Worm (Caenorhabditis elegans) whole organism, L3 larva: ENCODE results near the gene Y75B8A.34.
"Not testable (repeated sequence)": the region's sequence is repeated elsewhere in the genome, so short reads cannot be mapped to it uniquely, and the experiment has no call there.

ENCODE experiments used
- ZK546.5 ChIP-seq: sonication (generic microtip); optimal IDR thresholded peaks from 2 replicates; lab custom pipeline; 2017; ENCODE audit warnings: missing biosample characterization, missing genetic modification characterization
- aly-2 ChIP-seq: fragments of 150-350 bp; optimal IDR thresholded peaks from 2 replicates; lab custom pipeline; 2014; ENCODE audit warnings: missing biosample characterization, missing genetic modification characterization
- ama-1 ChIP-seq: fragments of 150-350 bp; optimal IDR thresholded peaks from 2 replicates; lab custom pipeline; 2018
- ceh-16 ChIP-seq: sonication (generic microtip); optimal IDR thresholded peaks from 2 replicates; lab custom pipeline; 2017; ENCODE audit warnings: missing biosample characterization, missing genetic modification characterization
- ceh-28 ChIP-seq: fragments of 150-350 bp; optimal IDR thresholded peaks from 2 replicates; lab custom pipeline; 2014; ENCODE audit warnings: missing biosample characterization, missing genetic modification reagents, missing genetic modification characterization
- ceh-82 ChIP-seq: fragments of 150-350 bp; optimal IDR thresholded peaks from 2 replicates; lab custom pipeline; 2014; ENCODE audit warnings: missing biosample characterization, missing genetic modification characterization
- ceh-9 ChIP-seq: sonication (generic microtip); optimal IDR thresholded peaks from 2 replicates; lab custom pipeline; 2018; ENCODE audit warnings: missing biosample characterization, missing genetic modification characterization
- daf-12 ChIP-seq: fragments of 150-350 bp; optimal IDR thresholded peaks from 2 replicates; lab custom pipeline; 2014; ENCODE audit warnings: missing biosample characterization, missing genetic modification reagents, missing genetic modification characterization
- egl-27 ChIP-seq: sonication (generic microtip); optimal IDR thresholded peaks from 4 replicates; lab custom pipeline; 2017; ENCODE audit warnings: missing biosample characterization, missing genetic modification reagents, missing genetic modification characterization
- elt-2 ChIP-seq: sonication (generic microtip); optimal IDR thresholded peaks from 2 replicates; lab custom pipeline; 2016; ENCODE audit warnings: missing genetic modification reagents, mild to moderate bottlenecking, missing genetic modification characterization, missing compliant biosample characterization
- elt-3 ChIP-seq, 3 experiments: fragments of 150-350 bp in 1 of 3; sonication (generic microtip) in 2 of 3; optimal IDR thresholded peaks; 2 replicates in 2 of 3; 4 replicates in 1 of 3; lab custom pipeline; 2014 to 2017; ENCODE audit warnings: missing biosample characterization in 3 of 3, missing genetic modification characterization in 3 of 3
- eor-1 ChIP-seq, 2 experiments: fragments of 150-350 bp; optimal IDR thresholded peaks; 2 replicates each; lab custom pipeline; 2014 to 2018; ENCODE audit warnings: missing biosample characterization in 2 of 2, missing genetic modification characterization in 2 of 2
- fkh-10 ChIP-seq: sonication (generic microtip); optimal IDR thresholded peaks from 2 replicates; lab custom pipeline; 2017; ENCODE audit warnings: missing biosample characterization, missing genetic modification reagents, missing genetic modification characterization
- fos-1 ChIP-seq: fragments of 150-350 bp; optimal IDR thresholded peaks from 2 replicates; lab custom pipeline; 2014; ENCODE audit warnings: missing biosample characterization, missing genetic modification characterization
- jun-1 ChIP-seq: fragments of 150-350 bp; optimal IDR thresholded peaks from 2 replicates; lab custom pipeline; 2014; ENCODE audit warnings: missing biosample characterization, missing genetic modification reagents, missing genetic modification characterization
- lin-15B ChIP-seq: fragments of 150-350 bp; optimal IDR thresholded peaks from 2 replicates; lab custom pipeline; 2014; ENCODE audit warnings: missing biosample characterization, missing genetic modification characterization
- lin-39 ChIP-seq: fragments of 150-350 bp; optimal IDR thresholded peaks from 2 replicates; lab custom pipeline; 2018; ENCODE audit warnings: missing biosample characterization, missing genetic modification reagents, missing genetic modification characterization
- lsy-12 ChIP-seq: sonication (generic microtip); optimal IDR thresholded peaks from 2 replicates; lab custom pipeline; 2016; ENCODE audit warnings: mild to moderate bottlenecking, missing genetic modification characterization, missing compliant biosample characterization
- mdl-1 ChIP-seq: fragments of 150-350 bp; optimal IDR thresholded peaks from 2 replicates; lab custom pipeline; 2014; ENCODE audit warnings: missing biosample characterization, missing genetic modification characterization
- mml-1 ChIP-seq: fragments of 150-350 bp; sonication (generic microtip); optimal IDR thresholded peaks from 3 replicates; lab custom pipeline; 2014; ENCODE audit warnings: missing biosample characterization, missing genetic modification characterization
- nfya-1 ChIP-seq: sonication (generic microtip); optimal IDR thresholded peaks from 2 replicates; lab custom pipeline; 2017; ENCODE audit warnings: missing genetic modification characterization, mild to moderate bottlenecking, missing compliant biosample characterization, antibody characterized with exemption, moderate library complexity; ENCODE audit not compliant: insufficient read depth
- nhr-11 ChIP-seq: fragments of 150-350 bp; optimal IDR thresholded peaks from 2 replicates; lab custom pipeline; 2014; ENCODE audit warnings: missing biosample characterization, missing genetic modification characterization
- nhr-12 ChIP-seq: fragments of 150-350 bp; optimal IDR thresholded peaks from 2 replicates; lab custom pipeline; 2014; ENCODE audit warnings: missing biosample characterization, missing genetic modification characterization
- nhr-23 ChIP-seq: fragments of 150-350 bp; optimal IDR thresholded peaks from 2 replicates; lab custom pipeline; 2014; ENCODE audit warnings: missing biosample characterization, missing genetic modification reagents, missing genetic modification characterization
- nhr-25 ChIP-seq: sonication (generic microtip); optimal IDR thresholded peaks from 2 replicates; lab custom pipeline; 2017; ENCODE audit warnings: missing biosample characterization, missing genetic modification characterization
- nhr-43 ChIP-seq: sonication (generic microtip); optimal IDR thresholded peaks from 2 replicates; lab custom pipeline; 2016; ENCODE audit warnings: mild to moderate bottlenecking, missing genetic modification characterization, missing compliant biosample characterization; ENCODE audit not compliant: poor library complexity, severe bottlenecking
- nhr-67 ChIP-seq: fragments of 150-350 bp; optimal IDR thresholded peaks from 2 replicates; lab custom pipeline; 2014; ENCODE audit warnings: missing biosample characterization, missing genetic modification characterization
- nhr-77 ChIP-seq: fragments of 150-350 bp; optimal IDR thresholded peaks from 2 replicates; lab custom pipeline; 2014; ENCODE audit warnings: missing biosample characterization, missing genetic modification characterization
- pha-4 ChIP-seq: fragments of 150-350 bp; optimal IDR thresholded peaks from 2 replicates; lab custom pipeline; 2014; ENCODE audit warnings: missing biosample characterization, missing genetic modification reagents, missing genetic modification characterization
- pqm-1 ChIP-seq: fragments of 150-350 bp; optimal IDR thresholded peaks from 2 replicates; lab custom pipeline; 2017; ENCODE audit warnings: missing biosample characterization, missing genetic modification characterization, inconsistent platforms
- sea-2 ChIP-seq: fragments of 150-350 bp; sonication (generic microtip); optimal IDR thresholded peaks from 4 replicates; lab custom pipeline; 2014; ENCODE audit warnings: missing biosample characterization, missing genetic modification reagents, missing genetic modification characterization
- snpc-4 ChIP-seq: fragments of 150-350 bp; optimal IDR thresholded peaks from 2 replicates; lab custom pipeline; 2014; ENCODE audit warnings: missing biosample characterization, missing genetic modification characterization
- zag-1 ChIP-seq: fragments of 150-350 bp; optimal IDR thresholded peaks from 2 replicates; lab custom pipeline; 2014; ENCODE audit warnings: missing biosample characterization, missing genetic modification characterization
- ztf-4 ChIP-seq: fragments of 150-350 bp; optimal IDR thresholded peaks from 2 replicates; lab custom pipeline; 2014; ENCODE audit warnings: missing biosample characterization, missing genetic modification characterization

The Y75B8A.34 gene

ce11 chrIII:12375614-12376013 lies 16.2 kb downstream of the Y75B8A.34 start:
- TF ChIP-seq pqm-1 (tag; lab: Kevin White, UChicago) (no peak), daf-12 (tag; lab: Kevin White, UChicago) (no peak), lsy-12 (no peak), mml-1 (tag; lab: Kevin White, UChicago) (no peak), ZK546.5 (no peak), nhr-67 (tag; lab: Kevin White, UChicago) (no peak), elt-3 (tag; optimal IDR thresholded peaks at IDR 0.05; lab: Kevin White, UChicago) (no peak), lin-15B (no peak)

ce11 chrIII:12377198-12377662 lies 17.9 kb downstream of the Y75B8A.34 start, which contains the start of gene pph-4.2:
TSS of gene pph-4.2 (minus strand) at chrIII:12377248.
- TF ChIP-seq pha-4 (tag; lab: Kevin White, UChicago) (peak; percentile 53), elt-2 (tag; lab: Kevin White, UChicago) (no peak), nfya-1 (tag; lab: Kevin White, UChicago) (peak; percentile 65), lin-15B (peak; percentile 59), nhr-23 (peak; percentile 7), lin-39 (tag; lab: Kevin White, UChicago) (no peak)

- TF ChIP-seq mml-1 (tag; lab: Kevin White, UChicago); nhr-25; aly-2: not testable (repeated sequence)
Measured at ce11 chrIII:12383709-12384108, 24.3 kb downstream of the Y75B8A.34 start, which contains the start of gene Y49E10.4. TSS of gene Y49E10.4 (minus strand) at chrIII:12383809.

- not testable (repeated sequence) for TF ChIP-seq ceh-82 (tag; lab: Kevin White, UChicago); jun-1; pqm-1 (tag; lab: Kevin White, UChicago)
Measured at ce11 chrIII:12386597-12386996, 27.2 kb downstream of the Y75B8A.34 start, which contains the start of gene Y49E10.30. TSS of gene Y49E10.30 (plus strand) at chrIII:12386897.

- TF ChIP-seq ZK546.5 (no peak), sea-2 (GFP tag; lab: Kevin White, UChicago) (no peak), nhr-77 (tag; lab: Kevin White, UChicago) (no peak), ceh-28 (no peak), egl-27 (no peak), mml-1 (tag; lab: Kevin White, UChicago) (no peak), pha-4 (tag; lab: Kevin White, UChicago) (no peak), ztf-4 (tag; lab: Kevin White, UChicago) (no peak), elt-2 (tag; lab: Kevin White, UChicago) (no peak), pqm-1 (tag; lab: Kevin White, UChicago) (no peak)
Measured at ce11 chrIII:12388106-12388505, 28.7 kb downstream of the Y75B8A.34 start.

ce11 chrIII:12395085-12395484 lies 35.7 kb downstream of the Y75B8A.34 start, which contains the start of gene Y49E10.10:
TSS of gene Y49E10.10 (plus strand) at chrIII:12395465.
- no peak for TF ChIP-seq ceh-82 (tag; lab: Kevin White, UChicago)
- peak; percentile 90 for TF ChIP-seq ceh-28

ce11 chrIII:12398468-12398867 lies 39.1 kb downstream of the Y75B8A.34 start:
- TF ChIP-seq lin-15B: no peak
- TF ChIP-seq pha-4 (tag; lab: Kevin White, UChicago): no peak
- no peak for TF ChIP-seq ama-1
- TF ChIP-seq ceh-28: no peak
- TF ChIP-seq mdl-1 (tag; lab: Kevin White, UChicago): no peak
- TF ChIP-seq nhr-43 (tag; lab: Kevin White, UChicago): no peak
- no peak for TF ChIP-seq ceh-16 (tag; lab: Kevin White, UChicago)
- TF ChIP-seq, all 47 proteins: peak for 0

ce11 chrIII:12399709-12400108 lies 40.3 kb downstream of the Y75B8A.34 start:
- TF ChIP-seq nhr-12 (tag; lab: Kevin White, UChicago) (no peak), egl-27 (no peak), ceh-82 (tag; lab: Kevin White, UChicago) (no peak), nfya-1 (tag; lab: Kevin White, UChicago) (peak; percentile 21), sea-2 (GFP tag; lab: Kevin White, UChicago) (no peak), lin-39 (tag; lab: Kevin White, UChicago) (no peak), ceh-28 (no peak), ceh-9 (tag; lab: Kevin White, UChicago) (no peak), zag-1 (tag; lab: Kevin White, UChicago) (no peak), fkh-10 (no peak), fos-1 (tag; lab: Kevin White, UChicago) (no peak), lin-15B (peak; percentile 26), snpc-4 (tag; lab: Kevin White, UChicago) (no peak), nhr-25 (no peak), elt-2 (tag; lab: Kevin White, UChicago) (no peak), nhr-23 (no peak), pqm-1 (tag; lab: Kevin White, UChicago) (no peak), ZK546.5 (no peak), elt-3 (tag; optimal IDR thresholded peaks at IDR 0.05; lab: Kevin White, UChicago) (no peak), ama-1 (no peak), aly-2 (no peak), mml-1 (tag; lab: Kevin White, UChicago) (no peak), eor-1 (tag; optimal IDR thresholded peaks at IDR 0.05; lab: Kevin White, UChicago) (no peak), nhr-43 (tag; lab: Kevin White, UChicago) (peak; percentile 37), nhr-11 (tag; lab: Kevin White, UChicago) (no peak)
